Fruit fly (Drosophila melanogaster): ENCODE results near the gene CG8958.

The CG8958 gene

DNA sequence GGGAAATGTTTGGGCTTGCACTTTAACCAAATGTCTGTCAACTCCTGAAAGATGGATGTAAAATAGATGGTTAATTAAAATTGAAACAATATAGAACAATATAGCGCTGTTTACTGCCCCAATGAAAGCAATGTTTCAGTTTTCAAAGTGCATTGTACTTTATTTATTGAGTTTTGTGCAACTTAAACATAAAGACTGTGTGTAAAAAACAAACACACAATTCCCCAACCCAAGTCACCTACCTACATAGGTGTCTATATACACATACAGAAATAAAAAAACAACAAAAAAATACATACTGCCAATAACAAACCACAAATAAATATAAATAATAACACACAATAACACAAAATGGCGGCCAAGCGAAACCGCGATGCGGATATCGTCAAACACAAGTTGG lies at the start of gene CG8958:
Gene CG8958 (plus strand): TSS at position 301 of the 400 bp plus-strand sequence.
- no peak for TF ChIP-seq CG8478 (optimal IDR thresholded peaks at IDR 0.05)
- no peak for TF ChIP-seq Dll (optimal IDR thresholded peaks at IDR 0.05)
- no peak for TF ChIP-seq EcR (GFP tag; optimal IDR thresholded peaks at IDR 0.05)
- no peak for TF ChIP-seq psq (optimal IDR thresholded peaks at IDR 0.05)
- no peak for TF ChIP-seq pan (optimal IDR thresholded peaks at IDR 0.05)
- TF ChIP-seq usp (GFP tag; optimal IDR thresholded peaks at IDR 0.05) = no peak

DNA sequence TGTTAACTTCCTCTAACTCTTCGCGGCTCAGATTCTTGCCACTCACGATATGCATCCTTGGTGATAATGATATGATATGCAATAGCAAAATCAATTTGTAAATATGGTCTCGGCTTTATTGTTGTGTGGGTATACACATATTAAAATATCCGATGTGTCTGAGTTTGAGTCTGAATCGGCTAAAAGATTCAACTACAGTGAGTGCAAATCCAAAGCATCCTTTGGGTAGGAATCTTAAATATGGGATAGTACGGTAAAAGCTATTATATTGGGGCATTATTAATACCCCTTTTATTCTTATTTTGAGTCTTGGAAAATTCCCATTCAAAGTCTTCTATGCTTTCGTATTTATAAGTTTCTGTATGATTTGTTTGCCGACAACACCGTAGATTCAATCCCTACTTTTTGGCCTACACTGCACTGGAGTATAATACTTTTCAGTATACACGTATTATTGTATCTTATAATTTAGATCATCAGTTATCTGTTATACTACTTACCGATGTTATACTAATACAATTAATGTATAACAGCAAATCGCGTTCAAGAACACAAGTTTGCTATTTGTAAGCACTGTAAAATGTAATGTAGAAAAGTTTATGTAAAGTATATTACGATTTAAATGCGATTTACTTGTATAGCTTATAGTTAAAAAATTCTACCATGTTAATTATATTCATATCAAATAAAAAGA lies 20.2 kb upstream of the CG8958 start, which contains the start of gene CG12395:
Gene CG12395 (minus strand): TSS at position 179 of the 694 bp plus-strand sequence.
- no peak for TF ChIP-seq EcR (GFP tag; optimal IDR thresholded peaks at IDR 0.05)
- TF ChIP-seq pan (optimal IDR thresholded peaks at IDR 0.05) = no peak
- no peak for TF ChIP-seq usp (GFP tag; optimal IDR thresholded peaks at IDR 0.05)
- no peak for TF ChIP-seq Dll (optimal IDR thresholded peaks at IDR 0.05)
- TF ChIP-seq CG8478 (optimal IDR thresholded peaks at IDR 0.05) = no peak
- no peak for TF ChIP-seq psq (optimal IDR thresholded peaks at IDR 0.05)

DNA sequence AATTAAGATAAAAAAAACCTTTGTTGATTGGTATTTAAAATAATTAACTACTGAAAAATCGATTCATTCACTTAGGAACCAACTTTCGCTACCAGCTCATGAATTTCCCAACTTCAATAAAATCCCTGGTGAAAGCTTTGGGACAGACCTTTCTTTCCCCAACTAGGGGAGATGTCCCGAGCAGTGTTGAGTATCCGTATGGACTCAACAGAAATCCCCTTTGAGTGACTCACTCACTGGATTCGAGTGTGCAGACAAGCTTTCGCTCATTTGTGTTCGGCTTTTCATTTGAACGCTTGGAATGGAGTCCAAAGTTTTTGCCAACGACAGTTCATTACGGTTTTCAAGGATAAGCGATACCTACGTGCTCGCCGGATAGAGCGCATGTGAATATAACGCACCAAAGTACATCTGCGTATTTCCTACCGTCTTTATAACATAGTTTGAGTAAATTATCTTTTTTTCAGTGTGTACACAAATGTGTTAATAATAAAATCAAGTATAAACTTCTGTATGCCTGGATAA lies 19.6 kb upstream of the CG8958 start, which contains the start of gene dpr18:
Gene dpr18 (plus strand): TSS at position 325 of the 525 bp plus-strand sequence.
- TF ChIP-seq Dll (optimal IDR thresholded peaks at IDR 0.05) = no peak
- TF ChIP-seq psq (optimal IDR thresholded peaks at IDR 0.05) = no peak
- no peak for TF ChIP-seq EcR (GFP tag; optimal IDR thresholded peaks at IDR 0.05)
- no peak for TF ChIP-seq CG8478 (optimal IDR thresholded peaks at IDR 0.05)
- no peak for TF ChIP-seq usp (GFP tag; optimal IDR thresholded peaks at IDR 0.05)
- TF ChIP-seq pan (optimal IDR thresholded peaks at IDR 0.05) = no peak

DNA sequence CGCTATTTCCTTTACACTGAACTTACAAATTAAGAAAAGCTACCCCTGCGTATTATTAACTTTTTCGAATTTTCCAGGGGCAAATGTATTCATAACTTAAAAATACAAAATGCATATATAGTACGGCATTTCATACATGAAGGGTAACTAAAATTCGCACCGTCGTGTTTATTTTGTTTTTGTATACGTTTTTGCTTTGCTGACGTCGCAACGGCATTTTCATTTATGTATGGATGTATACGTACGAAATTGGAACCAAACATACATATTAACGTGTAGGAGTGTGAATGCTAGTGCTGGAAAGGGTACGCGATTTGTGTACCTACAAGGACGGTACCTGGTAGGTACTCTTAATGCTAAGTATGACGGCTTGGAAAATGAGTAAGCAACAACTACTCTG lies 10.8 kb upstream of the CG8958 start:
- TF ChIP-seq pan (optimal IDR thresholded peaks at IDR 0.05) (no peak), psq (optimal IDR thresholded peaks at IDR 0.05) (no peak), usp (GFP tag; optimal IDR thresholded peaks at IDR 0.05) (no peak), Dll (optimal IDR thresholded peaks at IDR 0.05) (no peak), EcR (GFP tag; optimal IDR thresholded peaks at IDR 0.05) (no peak), CG8478 (optimal IDR thresholded peaks at IDR 0.05) (no peak)

DNA sequence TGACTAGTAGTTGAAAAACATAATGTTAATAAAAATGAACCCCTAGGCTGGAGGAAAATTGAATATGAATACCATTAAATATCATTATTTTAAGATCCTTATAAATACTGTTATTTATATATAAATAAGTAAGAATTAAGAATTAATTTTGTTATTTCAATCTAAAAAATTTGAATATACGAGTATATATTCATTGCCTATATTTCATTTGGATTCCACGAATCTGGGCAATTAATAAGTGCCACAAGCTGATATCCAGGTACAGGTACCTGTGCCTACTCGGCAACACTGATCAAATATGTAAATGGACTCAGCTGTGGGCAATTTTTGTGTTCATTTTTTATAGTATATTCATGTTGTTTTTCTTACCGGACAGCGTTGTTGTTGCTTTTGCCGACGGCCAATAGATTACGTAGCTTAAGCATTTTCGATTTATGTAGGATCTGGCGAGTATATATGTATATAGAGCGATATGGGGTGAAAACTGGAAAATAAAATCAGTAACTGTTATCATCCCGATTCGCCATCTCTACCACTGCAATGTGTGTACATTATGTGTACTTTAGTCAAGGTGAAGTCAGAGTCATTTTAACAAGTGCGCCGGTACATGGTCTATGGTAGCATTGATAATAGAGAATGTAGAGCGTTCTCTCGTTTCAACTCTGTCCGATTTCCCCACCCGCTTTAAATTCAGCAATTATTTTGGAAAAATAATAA lies 10.2 kb upstream of the CG8958 start:
- TF ChIP-seq usp (GFP tag; optimal IDR thresholded peaks at IDR 0.05) (no peak), Dll (optimal IDR thresholded peaks at IDR 0.05) (no peak), EcR (GFP tag; optimal IDR thresholded peaks at IDR 0.05) (no peak), pan (optimal IDR thresholded peaks at IDR 0.05) (no peak), CG8478 (optimal IDR thresholded peaks at IDR 0.05) (no peak), psq (optimal IDR thresholded peaks at IDR 0.05) (no peak)

DNA sequence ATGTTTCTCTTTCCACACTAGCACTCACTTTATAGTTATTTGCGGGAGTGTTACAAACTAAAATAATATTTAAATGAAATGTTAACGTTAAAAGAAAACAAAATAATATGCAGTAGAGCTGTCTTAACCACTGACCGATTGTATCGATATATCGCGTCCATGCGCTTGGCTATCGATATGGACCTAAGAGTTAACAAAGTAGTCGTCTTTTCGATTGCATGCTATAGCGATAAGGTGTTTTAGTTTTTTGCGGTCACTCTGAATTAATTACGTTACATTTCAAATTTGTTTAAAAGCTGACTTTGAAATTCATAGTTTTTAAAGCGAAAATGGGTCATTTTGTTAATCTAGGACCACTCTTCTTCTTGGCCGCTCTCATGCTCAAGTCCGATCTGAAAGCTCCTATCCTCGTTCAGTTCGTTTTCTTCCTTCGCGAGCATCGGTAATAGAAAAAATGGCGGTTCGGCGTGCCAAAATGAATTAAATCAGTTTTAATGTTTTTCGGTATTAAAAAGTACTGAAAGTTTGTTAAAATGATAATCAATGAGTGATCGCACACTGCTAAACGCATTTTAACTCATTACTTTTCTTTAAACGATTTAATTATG lies 9.6 kb upstream of the CG8958 start, which contains the start of gene Nipsnap:
Gene Nipsnap (minus strand): TSS at position 194 of the 608 bp plus-strand sequence.
- TF ChIP-seq Dll (optimal IDR thresholded peaks at IDR 0.05) = no peak
- no peak for TF ChIP-seq CG8478 (optimal IDR thresholded peaks at IDR 0.05)
- TF ChIP-seq EcR (GFP tag; optimal IDR thresholded peaks at IDR 0.05) = no peak
- TF ChIP-seq pan (optimal IDR thresholded peaks at IDR 0.05) = no peak
- TF ChIP-seq usp (GFP tag; optimal IDR thresholded peaks at IDR 0.05) = no peak
- TF ChIP-seq psq (optimal IDR thresholded peaks at IDR 0.05) = no peak

DNA sequence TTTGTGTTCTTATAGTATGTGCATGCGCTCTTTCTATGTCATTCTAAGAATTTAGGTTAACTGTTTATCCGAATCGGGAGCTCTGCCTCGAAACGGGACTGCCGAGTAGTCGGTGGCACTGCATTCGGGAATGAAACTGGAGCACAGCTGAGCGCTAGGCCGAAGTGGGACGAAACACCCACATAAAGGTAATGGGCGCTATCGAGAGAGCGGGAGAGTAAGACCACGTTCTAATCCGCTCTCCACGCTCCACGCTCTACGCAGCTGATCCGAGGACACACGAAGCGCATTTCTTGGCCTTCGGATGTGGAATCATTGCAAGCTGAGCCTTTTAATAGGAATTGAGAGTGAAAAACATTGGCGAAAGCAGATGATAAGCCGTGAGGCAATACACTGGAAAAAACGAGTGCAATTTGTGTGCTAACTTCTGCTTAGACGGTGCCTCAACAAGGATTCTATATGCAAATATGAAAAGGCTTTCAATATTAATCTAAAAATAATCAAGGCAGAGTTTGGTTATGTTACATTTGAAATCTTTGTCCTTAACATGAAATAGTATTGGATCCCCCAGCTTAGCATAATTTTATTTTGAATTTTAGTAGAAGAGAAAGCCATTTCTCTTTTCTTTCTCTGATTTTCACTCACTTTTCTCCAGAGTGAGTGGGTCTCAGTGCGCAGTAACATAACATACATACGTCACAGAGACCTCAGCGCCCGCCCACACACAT lies 3.0 kb downstream of the CG8958 start:
- TF ChIP-seq pan (optimal IDR thresholded peaks at IDR 0.05) (no peak), Dll (optimal IDR thresholded peaks at IDR 0.05) (no peak), EcR (GFP tag; optimal IDR thresholded peaks at IDR 0.05) (no peak), CG8478 (optimal IDR thresholded peaks at IDR 0.05) (no peak), usp (GFP tag; optimal IDR thresholded peaks at IDR 0.05) (no peak), psq (optimal IDR thresholded peaks at IDR 0.05) (no peak)

DNA sequence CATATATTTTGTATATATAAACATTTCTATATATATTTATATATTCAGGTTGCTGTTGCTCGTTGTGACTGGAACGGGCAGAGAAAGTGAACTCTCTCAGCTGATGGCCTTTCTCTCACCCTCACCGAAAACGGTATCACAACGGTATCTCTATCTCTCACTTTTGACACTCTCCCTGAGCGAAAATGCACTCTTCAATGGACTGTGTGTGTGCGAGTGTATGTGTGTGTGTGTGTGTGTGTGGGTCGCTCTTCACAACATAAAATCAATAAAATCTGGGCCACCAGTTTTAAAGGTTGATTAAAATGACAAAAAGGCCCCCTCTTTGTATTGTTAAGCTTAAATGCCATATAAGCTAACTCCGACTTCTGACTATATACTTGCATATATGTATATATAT lies 4.5 kb downstream of the CG8958 start:
- TF ChIP-seq Dll (optimal IDR thresholded peaks at IDR 0.05) (no peak), psq (optimal IDR thresholded peaks at IDR 0.05) (no peak), usp (GFP tag; optimal IDR thresholded peaks at IDR 0.05) (no peak), CG8478 (optimal IDR thresholded peaks at IDR 0.05) (no peak), EcR (GFP tag; optimal IDR thresholded peaks at IDR 0.05) (no peak), pan (optimal IDR thresholded peaks at IDR 0.05) (no peak)

DNA sequence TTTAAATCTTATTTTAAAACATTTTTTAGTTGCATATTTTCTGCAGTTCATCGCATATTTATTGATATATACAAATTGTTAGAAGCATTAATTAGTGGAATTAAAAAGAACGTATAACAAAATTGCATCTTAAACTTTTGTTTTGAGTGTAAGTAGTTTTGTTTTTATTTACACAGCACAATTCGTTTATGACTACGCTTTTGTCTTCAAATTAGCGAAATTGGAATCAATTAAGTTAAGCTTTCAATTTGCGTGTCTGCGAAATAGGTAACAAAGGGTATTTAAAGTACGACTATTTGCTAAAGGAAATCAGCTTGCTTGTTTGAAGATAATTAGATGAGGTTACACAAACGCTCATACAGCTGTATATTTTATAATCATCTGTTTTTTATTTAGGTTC lies 5.2 kb downstream of the CG8958 start:
- TF ChIP-seq psq (optimal IDR thresholded peaks at IDR 0.05) (no peak), pan (optimal IDR thresholded peaks at IDR 0.05) (no peak), Dll (optimal IDR thresholded peaks at IDR 0.05) (no peak)

DNA sequence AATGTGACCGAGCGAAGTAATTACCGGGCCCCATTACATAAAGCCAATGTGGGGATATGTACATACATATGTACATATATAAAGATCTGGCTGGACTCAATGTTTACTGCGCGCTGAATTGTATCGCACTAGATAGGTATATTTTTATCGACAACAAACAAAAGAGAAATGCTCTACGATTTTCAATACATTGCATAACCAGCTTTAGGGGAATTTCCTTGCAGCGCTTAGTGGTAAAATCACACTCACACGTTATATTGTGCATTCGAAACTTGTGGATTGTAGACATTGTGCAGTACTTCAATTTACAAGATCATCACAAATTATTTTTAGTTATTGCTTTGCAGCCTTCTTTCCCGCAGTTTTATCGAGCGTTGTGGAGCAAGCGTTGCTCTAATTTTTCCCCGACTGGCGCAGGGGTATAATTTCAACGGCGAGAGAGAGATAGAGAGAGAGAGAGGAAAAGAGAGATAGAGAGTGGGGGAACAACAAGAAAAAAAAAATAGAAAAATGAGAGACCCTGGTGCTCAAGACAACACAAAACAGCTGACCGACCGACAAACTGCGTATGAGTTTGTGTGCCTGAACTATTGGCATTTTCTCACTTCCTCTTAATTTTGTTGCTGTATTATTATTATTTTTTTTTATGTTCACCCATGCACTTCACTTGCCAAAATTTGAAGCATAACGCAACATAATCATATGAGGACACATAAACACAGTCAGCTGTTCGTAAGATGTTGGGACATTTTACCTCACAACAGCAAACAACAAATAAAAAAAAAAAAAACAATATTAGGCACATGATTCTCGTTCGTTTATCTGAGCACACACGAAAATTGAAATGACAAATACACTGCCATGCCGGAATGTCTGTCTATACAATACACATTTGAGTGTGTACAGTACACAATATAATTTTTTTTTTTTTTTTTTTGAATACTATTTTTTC lies 6.3 kb downstream of the CG8958 start:
- TF ChIP-seq EcR (GFP tag; optimal IDR thresholded peaks at IDR 0.05) (no peak), psq (optimal IDR thresholded peaks at IDR 0.05) (no peak), pan (optimal IDR thresholded peaks at IDR 0.05) (no peak)
